Worm (Caenorhabditis elegans) whole organism, early embryonic: ENCODE data around the gene hlh-28.

ENCODE experiments used
- ama-1 ChIP-seq: fragments of 150-350 bp; optimal IDR thresholded peaks from 2 replicates; lab custom pipeline; 2014
- ceh-13 ChIP-seq: fragments of 200-800 bp; sonication (Bioruptor generic); optimal IDR thresholded peaks from 2 replicates; lab custom pipeline; 2018; ENCODE audit warnings: mild to moderate bottlenecking, missing genetic modification characterization, missing compliant biosample characterization
- flt-1 ChIP-seq: fragments of 200-800 bp; sonication (Bioruptor generic); IDR thresholded peaks from 2 replicates; pipeline ENCODE4 v1.3.6; 2022; ENCODE audit warnings: missing genetic modification characterization, missing compliant biosample characterization
- pes-1 ChIP-seq: fragments of 200-800 bp; sonication (Bioruptor generic); IDR thresholded peaks from 2 replicates; pipeline ENCODE4 v1.3.6; 2022; ENCODE audit warnings: missing genetic modification reagents, missing genetic modification characterization, missing compliant biosample characterization
- sea-1 ChIP-seq: fragments of 200-800 bp; sonication (Bioruptor generic); conservative IDR thresholded peaks from 2 replicates; pipeline ENCODE4 v1.3.6; 2022; ENCODE audit warnings: missing genetic modification characterization, missing compliant biosample characterization
- tra-4 ChIP-seq: sonication (generic microtip); optimal IDR thresholded peaks from 2 replicates; lab custom pipeline; 2017; ENCODE audit warnings: missing genetic modification characterization, missing compliant biosample characterization

DNA sequence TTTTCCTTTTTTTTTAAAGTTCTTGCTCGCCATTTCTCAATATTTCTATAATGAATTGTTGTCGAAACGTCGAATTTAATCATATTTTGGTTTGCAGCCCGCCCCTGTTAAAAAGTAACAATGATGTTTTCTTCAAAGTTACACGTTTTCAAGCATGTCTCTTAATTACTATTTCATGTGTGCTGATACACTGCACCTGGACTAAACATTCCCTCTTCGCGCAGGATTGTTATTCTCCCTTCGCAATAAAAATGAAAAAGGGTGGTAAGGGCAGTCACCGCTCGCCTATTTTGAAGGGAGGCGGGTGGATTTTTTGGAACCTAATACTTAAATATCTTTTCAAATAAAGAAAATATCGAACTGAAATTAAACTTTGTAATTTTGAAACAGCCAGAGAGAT lies 5.4 kb upstream of the hlh-28 start:
- no peak for TF ChIP-seq flt-1 (GFP tag; lab: Robert Waterston, UW)
- no peak for TF ChIP-seq tra-4 (tag; lab: Kevin White, UChicago)
- TF ChIP-seq pes-1 (GFP tag; lab: Robert Waterston, UW) = no peak; the same call in 1 of the 2 replicates
- no peak for TF ChIP-seq ama-1 (lab: Kevin White, UChicago)
- TF ChIP-seq sea-1 = no peak
- no peak for TF ChIP-seq ceh-13 (GFP tag; lab: Kevin White, UChicago)
